Worm (Caenorhabditis elegans): ENCODE measurements around the gene farl-11.
A peak's percentile ranks its signal among the peaks of the same experiment; 100 is the strongest.

farl-11 gene

ce11 chrII:7060202-7060601, 44.6 kb downstream of the farl-11 start:
- TF ChIP-seq mab-5 (tag; optimal IDR thresholded peaks at IDR 0.05) (no peak), snpc-4 (tag; optimal IDR thresholded peaks at IDR 0.05) (no peak), blmp-1 (tag; optimal IDR thresholded peaks at IDR 0.05) (no peak), flh-1 (GFP tag; optimal IDR thresholded peaks at IDR 0.05) (no peak), M03D4.4 (tag; optimal IDR thresholded peaks at IDR 0.05) (no peak), tbx-8 (GFP tag; optimal IDR thresholded peaks at IDR 0.05) (no peak), ceh-39 (tag; optimal IDR thresholded peaks at IDR 0.05) (no peak), nhr-12 (tag; optimal IDR thresholded peaks at IDR 0.05) (no peak), unc-39 (tag; optimal IDR thresholded peaks at IDR 0.05) (no peak), nhr-28 (tag; optimal IDR thresholded peaks at IDR 0.05) (no peak), elt-3 (tag; optimal IDR thresholded peaks at IDR 0.05) (no peak), cnd-1 (tag; optimal IDR thresholded peaks at IDR 0.05) (no peak), unc-62 (GFP tag; optimal IDR thresholded peaks at IDR 0.05) (no peak), pha-4 (tag; optimal IDR thresholded peaks at IDR 0.05) (no peak), unc-120 (tag; optimal IDR thresholded peaks at IDR 0.05; ENCODE audit: poor library complexity, severe bottlenecking) (no peak), drap-1 (GFP tag; optimal IDR thresholded peaks at IDR 0.05) (no peak)

ce11 chrII:7059274-7059757, 45.5 kb downstream of the farl-11 start:
- TF ChIP-seq blmp-1 (tag; optimal IDR thresholded peaks at IDR 0.05) (peak; percentile 50), hlh-1 (tag; optimal IDR thresholded peaks at IDR 0.05) (peak; percentile 18), unc-62 (GFP tag; optimal IDR thresholded peaks at IDR 0.05) (peak; percentile 8), sem-2 (GFP tag; optimal IDR thresholded peaks at IDR 0.05) (no peak)

DNA sequence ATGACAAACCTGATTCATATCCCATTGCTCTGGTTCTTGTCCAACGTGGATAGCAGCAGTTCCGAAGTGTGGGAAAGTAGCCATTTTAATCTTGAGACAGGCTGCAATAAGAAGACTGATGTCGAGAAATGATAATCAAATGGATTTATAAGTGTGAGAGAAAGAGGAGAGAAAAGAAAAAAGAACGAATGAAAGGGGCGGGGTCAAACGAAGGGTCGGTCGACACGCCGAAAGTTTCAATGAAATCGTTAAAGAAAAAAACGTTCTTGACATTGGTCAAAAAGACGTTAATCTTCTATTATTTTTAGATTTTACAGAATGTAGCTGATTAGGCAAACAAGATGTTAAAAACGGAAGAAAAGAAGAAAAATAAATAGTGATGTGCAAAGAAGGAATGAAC, 47.0 kb downstream of the farl-11 start, which contains the start of gene cth-2:
cth-2 (minus strand) TSS at position 101 of the 400 bp plus-strand sequence.
- no peak for TF ChIP-seq nhr-2 (tag; optimal IDR thresholded peaks at IDR 0.05)

DNA sequence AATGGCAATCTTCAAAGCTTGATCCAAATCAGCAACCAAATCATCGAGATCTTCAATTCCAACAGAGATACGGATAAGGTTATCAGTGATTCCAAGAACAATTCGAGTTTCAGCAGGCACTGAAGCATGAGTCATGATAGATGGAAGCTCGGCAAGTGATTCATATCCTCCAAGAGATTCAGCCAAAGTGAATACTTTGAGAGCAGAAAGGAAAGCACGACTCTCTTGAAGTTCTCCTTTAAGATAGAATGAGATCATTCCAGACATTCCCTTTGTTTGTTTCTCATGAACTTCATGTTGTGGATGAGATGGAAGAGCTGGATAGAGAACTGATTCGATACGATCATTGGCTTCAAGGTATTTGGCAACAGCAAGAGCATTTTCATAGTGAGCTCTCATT, 48.5 kb downstream of the farl-11 start:
- no peak for TF ChIP-seq ztf-11 (tag; optimal IDR thresholded peaks at IDR 0.05)
- TF ChIP-seq cnd-1 (tag; optimal IDR thresholded peaks at IDR 0.05) = no peak
- no peak for TF ChIP-seq mls-2 (tag; optimal IDR thresholded peaks at IDR 0.05)
- no peak for TF ChIP-seq sptf-1 (tag; optimal IDR thresholded peaks at IDR 0.05)
- no peak for TF ChIP-seq nhr-76 (tag; optimal IDR thresholded peaks at IDR 0.05)
- no peak for TF ChIP-seq hlh-1 (tag; optimal IDR thresholded peaks at IDR 0.05)
- TF ChIP-seq ceh-39 (tag; optimal IDR thresholded peaks at IDR 0.05) = no peak
- TF ChIP-seq ces-1 (GFP tag; optimal IDR thresholded peaks at IDR 0.05) = no peak
- no peak for TF ChIP-seq snpc-4 (tag; optimal IDR thresholded peaks at IDR 0.05)
- no peak for TF ChIP-seq lin-13 (tag; optimal IDR thresholded peaks at IDR 0.05)
- no peak for TF ChIP-seq ceh-43 (GFP tag; optimal IDR thresholded peaks at IDR 0.05)
- no peak for TF ChIP-seq ceh-83 (GFP tag; optimal IDR thresholded peaks at IDR 0.05)
- TF ChIP-seq sem-2 (GFP tag; optimal IDR thresholded peaks at IDR 0.05) = no peak
- no peak for TF ChIP-seq unc-62 (GFP tag; optimal IDR thresholded peaks at IDR 0.05)
- no peak for TF ChIP-seq lsy-2 (tag; optimal IDR thresholded peaks at IDR 0.05)
- TF ChIP-seq zip-8 (tag; optimal IDR thresholded peaks at IDR 0.05) = no peak

DNA sequence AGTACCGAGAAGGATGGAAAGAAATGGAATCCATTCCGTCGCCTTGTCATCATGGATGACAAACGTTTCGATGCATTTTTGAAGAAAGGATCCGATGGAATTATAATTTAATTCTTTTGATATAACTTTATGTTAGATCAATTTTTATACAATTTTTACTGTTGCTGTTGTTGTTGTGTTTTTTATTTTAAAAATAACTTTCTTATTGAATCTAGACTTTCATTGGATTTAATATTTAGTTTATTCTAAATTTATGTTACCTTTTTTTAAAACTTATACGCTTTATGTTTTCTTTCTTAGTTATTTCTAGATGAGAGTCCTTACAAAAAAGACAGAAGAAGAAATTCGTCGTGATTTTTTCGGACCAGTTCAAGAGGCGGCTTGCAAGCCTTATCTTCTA, 49.8 kb downstream of the farl-11 start, which contains the start of gene ZK1127.3:
ZK1127.3 (plus strand) TSS at position 301 of the 400 bp plus-strand sequence.
- TF ChIP-seq ham-2 (GFP tag; optimal IDR thresholded peaks at IDR 0.05) (no peak), hlh-1 (tag; optimal IDR thresholded peaks at IDR 0.05) (no peak), lin-13 (tag; optimal IDR thresholded peaks at IDR 0.05) (no peak), zip-8 (tag; optimal IDR thresholded peaks at IDR 0.05) (no peak), nhr-237 (tag; optimal IDR thresholded peaks at IDR 0.05) (no peak), mls-2 (tag; optimal IDR thresholded peaks at IDR 0.05) (no peak), blmp-1 (tag; optimal IDR thresholded peaks at IDR 0.05) (no peak), drap-1 (GFP tag; optimal IDR thresholded peaks at IDR 0.05) (no peak), nhr-28 (tag; optimal IDR thresholded peaks at IDR 0.05) (no peak), sem-2 (GFP tag; optimal IDR thresholded peaks at IDR 0.05) (no peak), unc-39 (tag; optimal IDR thresholded peaks at IDR 0.05) (no peak), unc-120 (tag; optimal IDR thresholded peaks at IDR 0.05; ENCODE audit: poor library complexity, severe bottlenecking) (no peak), sptf-1 (tag; optimal IDR thresholded peaks at IDR 0.05) (no peak), mab-5 (tag; optimal IDR thresholded peaks at IDR 0.05) (no peak), flh-1 (GFP tag; optimal IDR thresholded peaks at IDR 0.05) (no peak), mep-1 (tag; optimal IDR thresholded peaks at IDR 0.05) (no peak)
